Worm (Caenorhabditis elegans): Measurements from ENCODE around the gene klp-11.
A peak's percentile ranks its signal among the peaks of the same experiment; 100 is the strongest.

Gene klp-11

DNA sequence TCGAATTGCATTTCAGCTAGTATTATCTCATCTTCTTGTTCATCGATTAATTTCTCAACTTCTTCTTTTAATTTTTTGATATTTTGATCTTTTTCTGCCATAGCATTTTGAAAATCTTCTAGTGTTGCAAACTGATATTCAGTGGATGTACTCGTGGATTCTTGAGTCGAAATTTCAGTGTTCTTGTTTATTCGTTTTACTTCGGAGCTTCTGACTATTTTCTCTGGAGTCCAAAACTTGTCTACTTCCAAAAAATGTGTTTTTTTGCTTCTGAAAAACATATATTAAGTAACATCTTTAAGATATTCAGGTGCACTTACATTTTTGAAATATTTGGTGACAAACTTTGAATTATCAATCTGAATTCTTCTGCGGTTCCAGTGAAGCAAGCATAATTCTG is 7.7 kb upstream of the klp-11 start, which contains the start of gene F20C5.5:
Gene F20C5.5, minus strand, starts transcription at position 101 of the 400 bp plus-strand sequence.
- no peak for TF ChIP-seq lin-13 (tag; optimal IDR thresholded peaks at IDR 0.05)
- no peak for TF ChIP-seq hlh-1 (tag; optimal IDR thresholded peaks at IDR 0.05)
- no peak for TF ChIP-seq bed-3 (GFP tag; optimal IDR thresholded peaks at IDR 0.05)
- TF ChIP-seq ceh-39 (tag; optimal IDR thresholded peaks at IDR 0.05), result no peak
- no peak for TF ChIP-seq flh-1 (GFP tag; optimal IDR thresholded peaks at IDR 0.05)
- TF ChIP-seq unc-62 (GFP tag; optimal IDR thresholded peaks at IDR 0.05), result no peak
- no peak for TF ChIP-seq pha-4 (tag; optimal IDR thresholded peaks at IDR 0.05)
- no peak for TF ChIP-seq lin-32 (GFP tag; optimal IDR thresholded peaks at IDR 0.05)
- no peak for TF ChIP-seq nhr-76 (tag; optimal IDR thresholded peaks at IDR 0.05)
- no peak for TF ChIP-seq cnd-1 (tag; optimal IDR thresholded peaks at IDR 0.05)
- TF ChIP-seq nhr-12 (tag; optimal IDR thresholded peaks at IDR 0.05), result no peak
- no peak for TF ChIP-seq lsy-2 (tag; optimal IDR thresholded peaks at IDR 0.05)
- no peak for TF ChIP-seq mab-5 (tag; optimal IDR thresholded peaks at IDR 0.05)

DNA sequence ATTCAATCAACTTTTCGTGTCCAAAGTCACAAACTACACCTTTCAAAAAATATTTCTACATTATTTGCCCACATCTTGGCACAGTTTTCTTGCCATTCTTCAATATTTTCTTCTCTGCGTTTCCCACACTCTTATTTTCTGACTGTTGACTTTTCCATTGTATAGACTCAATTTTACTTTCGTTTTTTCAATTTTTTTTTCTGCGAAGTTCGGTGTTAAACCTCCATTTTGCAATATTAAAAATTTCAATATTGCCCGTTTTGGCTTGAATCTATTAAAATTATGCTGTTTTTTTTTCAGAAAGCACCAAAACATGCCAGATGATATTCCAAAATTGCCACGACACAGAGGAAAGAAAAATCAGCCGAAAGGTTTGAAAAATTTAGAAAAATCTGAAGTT is 2.7 kb upstream of the klp-11 start, which contains the start of gene cdc-50.B:
Gene cdc-50.B, plus strand, starts transcription at position 301 of the 400 bp plus-strand sequence.
- TF ChIP-seq ham-2 (GFP tag; optimal IDR thresholded peaks at IDR 0.05) (no peak), tbx-8 (GFP tag; optimal IDR thresholded peaks at IDR 0.05) (no peak), pha-4 (tag; optimal IDR thresholded peaks at IDR 0.05) (no peak), mep-1 (tag; optimal IDR thresholded peaks at IDR 0.05) (no peak), ceh-83 (GFP tag; optimal IDR thresholded peaks at IDR 0.05) (no peak), hlh-1 (tag; optimal IDR thresholded peaks at IDR 0.05) (no peak), drap-1 (GFP tag; optimal IDR thresholded peaks at IDR 0.05) (no peak), elt-1 (tag; optimal IDR thresholded peaks at IDR 0.05; ENCODE audit: borderline replicate concordance, insufficient read depth) (no peak), bed-3 (GFP tag; optimal IDR thresholded peaks at IDR 0.05) (no peak), nhr-28 (tag; optimal IDR thresholded peaks at IDR 0.05) (no peak), nhr-76 (tag; optimal IDR thresholded peaks at IDR 0.05) (no peak), sptf-1 (tag; optimal IDR thresholded peaks at IDR 0.05) (no peak), lin-13 (tag; optimal IDR thresholded peaks at IDR 0.05) (no peak), lin-32 (GFP tag; optimal IDR thresholded peaks at IDR 0.05) (no peak), nhr-12 (tag; optimal IDR thresholded peaks at IDR 0.05) (no peak), unc-120 (tag; optimal IDR thresholded peaks at IDR 0.05; ENCODE audit: poor library complexity, severe bottlenecking) (no peak), unc-39 (tag; optimal IDR thresholded peaks at IDR 0.05) (no peak), nhr-237 (tag; optimal IDR thresholded peaks at IDR 0.05) (no peak)

DNA sequence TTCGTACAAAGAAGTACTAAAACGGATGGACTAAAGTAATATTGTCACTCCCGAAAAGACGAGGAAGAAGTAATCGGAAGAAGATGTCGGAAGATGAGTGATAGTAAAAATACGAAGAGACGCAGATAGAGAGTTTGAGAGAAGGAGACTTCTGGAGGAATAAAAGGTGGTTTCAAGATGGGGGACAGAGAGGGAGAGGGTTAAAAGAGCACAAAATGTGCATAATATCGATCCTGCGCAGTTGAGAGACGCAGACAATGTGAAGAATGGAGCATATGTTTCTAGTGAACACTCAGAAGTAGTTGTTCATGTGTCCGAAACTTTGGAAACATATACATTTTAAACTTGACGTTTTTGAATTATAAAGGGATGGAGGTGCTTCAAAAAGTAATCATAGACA is 605 bp upstream of the klp-11 start:
- peak; percentile 94 for TF ChIP-seq ces-1 (GFP tag; optimal IDR thresholded peaks at IDR 0.05)
- no peak for TF ChIP-seq bed-3 (GFP tag; optimal IDR thresholded peaks at IDR 0.05)
- no peak for TF ChIP-seq elt-1 (tag; optimal IDR thresholded peaks at IDR 0.05; ENCODE audit: borderline replicate concordance, insufficient read depth)
- no peak for TF ChIP-seq sem-2 (GFP tag; optimal IDR thresholded peaks at IDR 0.05)
- no peak for TF ChIP-seq blmp-1 (tag; optimal IDR thresholded peaks at IDR 0.05)
- TF ChIP-seq unc-62 (GFP tag; optimal IDR thresholded peaks at IDR 0.05), result peak; percentile 61
- TF ChIP-seq flh-1 (GFP tag; optimal IDR thresholded peaks at IDR 0.05), result no peak
- TF ChIP-seq mep-1 (tag; optimal IDR thresholded peaks at IDR 0.05), result peak; percentile 39
- TF ChIP-seq ceh-83 (GFP tag; optimal IDR thresholded peaks at IDR 0.05), result no peak
- no peak for TF ChIP-seq elt-3 (tag; optimal IDR thresholded peaks at IDR 0.05)
- no peak for TF ChIP-seq mls-2 (tag; optimal IDR thresholded peaks at IDR 0.05)
- no peak for TF ChIP-seq lin-13 (tag; optimal IDR thresholded peaks at IDR 0.05)
- TF ChIP-seq drap-1 (GFP tag; optimal IDR thresholded peaks at IDR 0.05), result no peak
- TF ChIP-seq tbx-8 (GFP tag; optimal IDR thresholded peaks at IDR 0.05), result no peak
- no peak for TF ChIP-seq ztf-11 (tag; optimal IDR thresholded peaks at IDR 0.05)
- TF ChIP-seq pha-4 (tag; optimal IDR thresholded peaks at IDR 0.05), result no peak
- TF ChIP-seq unc-39 (tag; optimal IDR thresholded peaks at IDR 0.05), result no peak
- no peak for TF ChIP-seq ceh-43 (GFP tag; optimal IDR thresholded peaks at IDR 0.05)
- TF ChIP-seq ceh-39 (tag; optimal IDR thresholded peaks at IDR 0.05), result peak; percentile 72
- peak; percentile 32 for TF ChIP-seq lsy-2 (tag; optimal IDR thresholded peaks at IDR 0.05)
- no peak for TF ChIP-seq nhr-76 (tag; optimal IDR thresholded peaks at IDR 0.05)
- TF ChIP-seq lin-32 (GFP tag; optimal IDR thresholded peaks at IDR 0.05), result no peak
- TF ChIP-seq nhr-12 (tag; optimal IDR thresholded peaks at IDR 0.05), result no peak
- no peak for TF ChIP-seq zip-8 (tag; optimal IDR thresholded peaks at IDR 0.05)
- TF ChIP-seq nhr-2 (tag; optimal IDR thresholded peaks at IDR 0.05), result no peak
- TF ChIP-seq sptf-1 (tag; optimal IDR thresholded peaks at IDR 0.05), result no peak
- TF ChIP-seq M03D4.4 (tag; optimal IDR thresholded peaks at IDR 0.05), result no peak
- TF ChIP-seq hlh-1 (tag; optimal IDR thresholded peaks at IDR 0.05), result peak; percentile 88
- no peak for TF ChIP-seq ham-2 (GFP tag; optimal IDR thresholded peaks at IDR 0.05)
- peak; percentile 56 for TF ChIP-seq unc-120 (tag; optimal IDR thresholded peaks at IDR 0.05; ENCODE audit: poor library complexity, severe bottlenecking)

Data from whole organism, mixed stage, embryonic.